Worm (Caenorhabditis elegans): ENCODE measurements around the gene nhr-198.

DNA sequence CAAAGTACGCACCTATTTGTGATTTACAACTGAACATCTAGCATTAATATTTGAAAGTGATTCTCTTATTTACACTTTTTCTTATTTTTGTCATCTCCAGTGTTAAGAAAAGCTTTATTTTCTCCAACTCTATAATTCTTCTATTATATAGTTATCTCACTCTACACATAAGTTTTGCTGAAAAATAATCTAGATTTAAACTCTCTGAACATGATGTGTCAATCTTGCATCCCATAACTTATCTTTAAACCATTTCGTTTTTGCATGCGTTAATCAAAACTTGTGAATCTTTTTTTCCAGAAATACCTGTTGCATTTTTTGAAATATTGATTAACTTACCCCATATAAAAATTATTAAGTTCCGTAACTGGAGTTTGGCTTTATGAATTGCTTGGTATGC lies 3.8 kb upstream of the nhr-198 start, which contains the start of gene nhr-268:
- TF ChIP-seq gmeb-2 (tag; optimal IDR thresholded peaks at IDR 0.05) (no peak), hlh-8 (tag; optimal IDR thresholded peaks at IDR 0.05) (no peak), dve-1 (tag; optimal IDR thresholded peaks at IDR 0.05) (no peak), unc-55 (GFP tag; optimal IDR thresholded peaks at IDR 0.05) (no peak), ceh-34 (tag; optimal IDR thresholded peaks at IDR 0.05) (no peak)
